Fruit fly (Drosophila melanogaster) whole organism, embryonic: ENCODE results near the gene HDAC4.

Source experiments
- BEAF-32 ChIP-seq: fragments of 200-800 bp; sonication (Bioruptor generic); optimal IDR thresholded peaks from 3 replicates; lab custom pipeline; 2017; ENCODE audit warnings: missing biosample characterization, missing genetic modification characterization, mild to moderate bottlenecking, moderate library complexity, missing genetic modification reagents
- Bdp1 ChIP-seq: fragments of 200-800 bp; sonication (Bioruptor generic); optimal IDR thresholded peaks from 3 replicates; lab custom pipeline; 2016; ENCODE audit warnings: missing biosample characterization, missing genetic modification characterization
- CG10321 ChIP-seq: fragments of 200-800 bp; sonication (Bioruptor generic); IDR thresholded peaks from 2 replicates; pipeline ENCODE4 v1.3.6; 2022; ENCODE audit warnings: missing biosample characterization, missing genetic modification characterization
- CG10431 ChIP-seq: fragments of 200-800 bp; sonication (Bioruptor generic); optimal IDR thresholded peaks from 3 replicates; lab custom pipeline; 2018; ENCODE audit warnings: missing biosample characterization, mild to moderate bottlenecking, missing genetic modification characterization
- CG12236 ChIP-seq: fragments of 200-800 bp; sonication (Bioruptor generic); optimal IDR thresholded peaks from 2 replicates; lab custom pipeline; 2016; ENCODE audit warnings: missing biosample characterization, missing genetic modification characterization
- CG13424 ChIP-seq: fragments of 200-800 bp; sonication (Bioruptor generic); optimal IDR thresholded peaks from 2 replicates; lab custom pipeline; 2019; ENCODE audit warnings: missing biosample characterization, mild to moderate bottlenecking, missing genetic modification characterization, moderate library complexity
- CG14441 ChIP-seq: fragments of 200-800 bp; sonication (Bioruptor generic); IDR thresholded peaks from 2 replicates; pipeline ENCODE4 v1.3.6; 2022; ENCODE audit warnings: missing biosample characterization, missing genetic modification characterization
- CG15269 ChIP-seq: fragments of 200-800 bp; sonication (Bioruptor generic); optimal IDR thresholded peaks from 2 replicates; lab custom pipeline; 2018; ENCODE audit warnings: missing biosample characterization, mild to moderate bottlenecking, missing genetic modification characterization, moderate library complexity
- CG1603 ChIP-seq: fragments of 200-800 bp; sonication (Bioruptor generic); optimal IDR thresholded peaks from 2 replicates; lab custom pipeline; 2019; ENCODE audit warnings: missing biosample characterization, mild to moderate bottlenecking, missing genetic modification characterization, moderate library complexity
- CG16815 ChIP-seq: fragments of 200-800 bp; sonication (Bioruptor generic); optimal IDR thresholded peaks from 3 replicates; lab custom pipeline; 2017; ENCODE audit warnings: missing biosample characterization, mild to moderate bottlenecking, missing genetic modification characterization
- CG17359 ChIP-seq: fragments of 200-800 bp; sonication (Bioruptor generic); optimal IDR thresholded peaks from 3 replicates; lab custom pipeline; 2018; ENCODE audit warnings: missing biosample characterization, mild to moderate bottlenecking, missing genetic modification characterization, moderate library complexity
- CG2712 ChIP-seq: fragments of 200-800 bp; optimal IDR thresholded peaks from 3 replicates; lab custom pipeline; 2019; ENCODE audit warnings: missing biosample characterization, mild to moderate bottlenecking, missing genetic modification characterization, moderate library complexity
- CG33213 ChIP-seq: fragments of 200-800 bp; sonication (Bioruptor generic); optimal IDR thresholded peaks from 3 replicates; lab custom pipeline; 2016; ENCODE audit warnings: missing biosample characterization, missing genetic modification characterization
- CG43689 ChIP-seq: fragments of 200-800 bp; sonication (Bioruptor generic); IDR thresholded peaks from 2 replicates; pipeline ENCODE4 v1.3.6; 2022; ENCODE audit warnings: missing biosample characterization, missing genetic modification characterization
- CG4424 ChIP-seq: fragments of 200-800 bp; sonication (Bioruptor generic); optimal IDR thresholded peaks from 3 replicates; lab custom pipeline; 2016; ENCODE audit warnings: missing biosample characterization, missing genetic modification characterization
- CG7357 ChIP-seq: fragments of 200-800 bp; sonication (Bioruptor generic); IDR thresholded peaks from 3 replicates; pipeline ENCODE4 v1.3.6; 2022; ENCODE audit warnings: missing biosample characterization, missing genetic modification characterization
- CG8290 ChIP-seq, 3 experiments: fragments of 200-800 bp; sonication (Bioruptor generic); optimal IDR thresholded peaks; 2 replicates each; lab custom pipeline; 2016 to 2019; ENCODE audit warnings: missing biosample characterization in 3 of 3, missing genetic modification characterization in 3 of 3, mild to moderate bottlenecking in 2 of 3, moderate library complexity in 1 of 3
- CoRest ChIP-seq: fragments of 200-800 bp; sonication (Bioruptor generic); optimal IDR thresholded peaks from 3 replicates; lab custom pipeline; 2018; ENCODE audit warnings: missing biosample characterization, mild to moderate bottlenecking, missing genetic modification characterization, moderate library complexity
- Dbx ChIP-seq: fragments of 200-800 bp; sonication (Bioruptor generic); IDR thresholded peaks from 3 replicates; pipeline ENCODE4 v1.3.6; 2022; ENCODE audit warnings: missing biosample characterization, missing genetic modification characterization
- Deaf1 ChIP-seq: fragments of 200-800 bp; optimal IDR thresholded peaks from 3 replicates; lab custom pipeline; 2019; ENCODE audit warnings: missing biosample characterization, mild to moderate bottlenecking, missing genetic modification characterization, moderate library complexity
- Dek ChIP-seq: fragments of 200-800 bp; sonication (Bioruptor generic); optimal IDR thresholded peaks from 3 replicates; lab custom pipeline; 2019; ENCODE audit warnings: missing biosample characterization, mild to moderate bottlenecking, missing genetic modification characterization, moderate library complexity
- Ets65A ChIP-seq: fragments of 200-800 bp; sonication (Bioruptor generic); peaks from one replicate; lab custom pipeline; 2016; ENCODE audit warnings: missing biosample characterization, missing genetic modification characterization
- HLH54F ChIP-seq: fragments of 200-800 bp; sonication (Bioruptor generic); optimal IDR thresholded peaks from 3 replicates; lab custom pipeline; 2016; ENCODE audit warnings: missing biosample characterization, missing genetic modification characterization
- Hand ChIP-seq: fragments of 200-800 bp; sonication (Bioruptor generic); optimal IDR thresholded peaks from 2 replicates; lab custom pipeline; 2017; ENCODE audit warnings: mild to moderate bottlenecking, missing biosample characterization, missing genetic modification reagents, missing genetic modification characterization
- Hsf ChIP-seq: fragments of 200-800 bp; sonication (Bioruptor generic); optimal IDR thresholded peaks from 3 replicates; lab custom pipeline; 2016; ENCODE audit warnings: missing biosample characterization, missing genetic modification characterization
- Jarid2 ChIP-seq: fragments of 200-800 bp; sonication (Bioruptor generic); optimal IDR thresholded peaks from 3 replicates; lab custom pipeline; 2017; ENCODE audit warnings: mild to moderate bottlenecking, missing biosample characterization, missing genetic modification reagents, missing genetic modification characterization
- MTF-1 ChIP-seq: fragments of 200-800 bp; sonication (Bioruptor generic); optimal IDR thresholded peaks from 2 replicates; lab custom pipeline; 2018; ENCODE audit warnings: missing biosample characterization, mild to moderate bottlenecking, missing genetic modification characterization, borderline replicate concordance
- Med ChIP-seq: fragments of 200-800 bp; sonication (Bioruptor generic); peaks from one replicate; lab custom pipeline; 2016; ENCODE audit warnings: missing biosample characterization, missing genetic modification characterization, mild to moderate bottlenecking, inconsistent platforms, moderate library complexity
- NFAT ChIP-seq: fragments of 200-800 bp; sonication (Bioruptor generic); IDR thresholded peaks from 2 replicates; pipeline ENCODE4 v1.3.6; 2022; ENCODE audit warnings: missing biosample characterization, missing genetic modification characterization
- Side ChIP-seq: fragments of 200-800 bp; sonication (Bioruptor generic); optimal IDR thresholded peaks from 2 replicates; lab custom pipeline; 2016; ENCODE audit warnings: missing biosample characterization, missing genetic modification characterization
- al ChIP-seq: fragments of 200-800 bp; sonication (Bioruptor generic); IDR thresholded peaks from 2 replicates; pipeline ENCODE4 v1.3.6; 2022; ENCODE audit warnings: missing biosample characterization, missing genetic modification characterization
- crol ChIP-seq: fragments of 200-800 bp; sonication (Bioruptor generic); IDR thresholded peaks from 2 replicates; pipeline ENCODE4 v1.3.6; 2022; ENCODE audit warnings: missing biosample characterization, missing genetic modification characterization
- en ChIP-seq: fragments of 200-800 bp; sonication (Bioruptor generic); optimal IDR thresholded peaks from 2 replicates; lab custom pipeline; 2016; ENCODE audit warnings: missing biosample characterization, missing genetic modification characterization
- ftz-f1 ChIP-seq: fragments of 200-800 bp; sonication (Bioruptor generic); optimal IDR thresholded peaks from 2 replicates; lab custom pipeline; 2016; ENCODE audit warnings: missing biosample characterization, missing genetic modification characterization
- ham ChIP-seq: fragments of 200-800 bp; sonication (Bioruptor generic); IDR thresholded peaks from 2 replicates; pipeline ENCODE4 v1.3.6; 2022; ENCODE audit warnings: missing biosample characterization, missing genetic modification characterization
- ind ChIP-seq: fragments of 200-800 bp; sonication (Bioruptor generic); optimal IDR thresholded peaks from 3 replicates; lab custom pipeline; 2016; ENCODE audit warnings: missing biosample characterization, missing genetic modification characterization
- luna ChIP-seq: fragments of 200-800 bp; sonication (Bioruptor generic); optimal IDR thresholded peaks from 2 replicates; lab custom pipeline; 2016; ENCODE audit warnings: missing biosample characterization, missing genetic modification characterization
- nerfin-1 ChIP-seq: fragments of 200-800 bp; sonication (Bioruptor generic); optimal IDR thresholded peaks from 3 replicates; lab custom pipeline; 2019; ENCODE audit warnings: missing biosample characterization, mild to moderate bottlenecking, missing genetic modification characterization, moderate library complexity
- nerfin-2 ChIP-seq: fragments of 200-800 bp; sonication (Bioruptor generic); IDR thresholded peaks from 2 replicates; pipeline ENCODE4 v1.3.6; 2022; ENCODE audit warnings: missing biosample characterization, missing genetic modification characterization; ENCODE audit not compliant: partially characterized antibody
- nmo ChIP-seq: fragments of 200-800 bp; sonication (Bioruptor generic); optimal IDR thresholded peaks from 2 replicates; lab custom pipeline; 2018; ENCODE audit warnings: missing biosample characterization, mild to moderate bottlenecking, missing genetic modification characterization, moderate library complexity
- nom ChIP-seq: fragments of 200-800 bp; sonication (Bioruptor generic); optimal IDR thresholded peaks from 2 replicates; lab custom pipeline; 2017; ENCODE audit warnings: missing biosample characterization, missing genetic modification characterization, mild to moderate bottlenecking, moderate library complexity, missing genetic modification reagents
- row ChIP-seq: fragments of 200-800 bp; sonication (Bioruptor generic); IDR thresholded peaks from 3 replicates; pipeline ENCODE4 v1.3.6; 2022; ENCODE audit warnings: missing biosample characterization, missing genetic modification characterization
- sim ChIP-seq: fragments of 200-800 bp; sonication (Bioruptor generic); IDR thresholded peaks from 2 replicates; pipeline ENCODE4 v1.3.6; 2022; ENCODE audit warnings: missing biosample characterization, missing genetic modification characterization
- so ChIP-seq: fragments of 200-800 bp; sonication (Bioruptor generic); IDR thresholded peaks from 3 replicates; pipeline ENCODE4 v1.3.6; 2022; ENCODE audit warnings: missing biosample characterization, missing genetic modification characterization
- ssp ChIP-seq: fragments of 200-800 bp; sonication (Bioruptor generic); IDR thresholded peaks from 2 replicates; pipeline ENCODE4 v1.3.6; 2022; ENCODE audit warnings: missing biosample characterization, missing genetic modification characterization
- stc ChIP-seq: fragments of 200-800 bp; sonication (Bioruptor generic); IDR thresholded peaks from 2 replicates; pipeline ENCODE4 v1.3.6; 2022; ENCODE audit warnings: missing biosample characterization, missing genetic modification characterization
- tna ChIP-seq: fragments of 200-800 bp; sonication (Bioruptor generic); IDR thresholded peaks from 2 replicates; pipeline ENCODE4 v1.3.6; 2022; ENCODE audit warnings: missing biosample characterization, missing genetic modification characterization; ENCODE audit not compliant: partially characterized antibody
- unpg ChIP-seq: fragments of 200-800 bp; sonication (Bioruptor generic); optimal IDR thresholded peaks from 3 replicates; lab custom pipeline; 2018; ENCODE audit warnings: missing biosample characterization, mild to moderate bottlenecking, missing genetic modification characterization, moderate library complexity
- vvl ChIP-seq: fragments of 200-800 bp; sonication (Bioruptor generic); IDR thresholded peaks from 2 replicates; pipeline ENCODE4 v1.3.6; 2022; ENCODE audit warnings: missing biosample characterization, missing genetic modification characterization
- zen ChIP-seq: fragments of 200-800 bp; sonication (Bioruptor generic); optimal IDR thresholded peaks from 3 replicates; lab custom pipeline; 2018; ENCODE audit warnings: missing biosample characterization, mild to moderate bottlenecking, missing genetic modification characterization, moderate library complexity

The HDAC4 gene

dm6 chrX:13329572-13330046 is 44.2 kb upstream of the HDAC4 start, which contains the start of gene Prx2:
Gene Prx2, plus strand, starts transcription at chrX:13329824.
- TF ChIP-seq Hand (GFP tag; lab: Kevin White, UChicago) (no peak), Ets65A (GFP tag; lab: Kevin White, UChicago) (peak; percentile 85), CG1603 (peak; percentile 39), NFAT (GFP tag; lab: Robert Waterston, UW) (peak; percentile 63; the same call in 1 of the 2 replicates), luna (GFP tag; lab: Kevin White, UChicago) (peak; percentile 18), Side (GFP tag; lab: Kevin White, UChicago) (no peak), zen (tag; lab: Kevin White, UChicago) (no peak), nmo (GFP tag; lab: Kevin White, UChicago) (peak; percentile 13), en (GFP tag; lab: Kevin White, UChicago) (no peak), CG16815 (GFP tag; lab: Kevin White, UChicago) (no peak), stc (GFP tag; lab: Robert Waterston, UW) (no peak), CG10431 (GFP tag; lab: Kevin White, UChicago) (no peak), ftz-f1 (GFP tag; lab: Kevin White, UChicago) (no peak), CG13424 (tag; lab: Kevin White, UChicago) (no peak), CG12236 (no peak), CoRest (peak; percentile 38), nom (GFP tag; lab: Kevin White, UChicago) (peak; percentile 73), CG8290 (GFP tag; optimal IDR thresholded peaks at IDR 0.05; lab: Kevin White, UChicago) (no peak), CG8290 (tag; optimal IDR thresholded peaks at IDR 0.05; lab: Kevin White, UChicago) (peak in 1 of 2 experiments; percentile 66), Jarid2 (GFP tag; lab: Kevin White, UChicago) (peak; percentile 60), Dek (peak; percentile 13), nerfin-1 (tag; lab: Kevin White, UChicago) (no peak), unpg (GFP tag; lab: Kevin White, UChicago) (no peak), Dbx (peak; percentile 74), CG2712 (peak; percentile 7), ind (no peak), CG15269 (no peak), Med (GFP tag; lab: Kevin White, UChicago) (peak; percentile 72), vvl (peak; percentile 42), CG14441 (GFP tag; lab: Robert Waterston, UW) (0 out of 2 replicates have a peak, but pooled peaks have one; percentile 15), crol (GFP tag; lab: Robert Waterston, UW) (no peak), HLH54F (GFP tag; lab: Kevin White, UChicago) (peak; percentile 6), CG33213 (GFP tag; lab: Kevin White, UChicago) (peak; percentile 22), tna (GFP tag; lab: Robert Waterston, UW) (peak; percentile 62), CG7357 (GFP tag; lab: Robert Waterston, UW) (no peak), BEAF-32 (GFP tag; lab: Kevin White, UChicago) (peak; percentile 80), sim (no peak), al (GFP tag; lab: Robert Waterston, UW) (0 out of 2 replicates have a peak, but pooled peaks have one; percentile 6), ssp (GFP tag; lab: Robert Waterston, UW) (0 out of 2 replicates have a peak, but pooled peaks have one; percentile 8), nerfin-2 (GFP tag; lab: Robert Waterston, UW) (peak; percentile 56; the same call in 1 of the 2 replicates), Bdp1 (GFP tag; lab: Kevin White, UChicago) (no peak), CG10321 (no peak), CG17359 (tag; lab: Kevin White, UChicago) (no peak), so (no peak), Deaf1 (tag; lab: Kevin White, UChicago) (peak; percentile 82), CG43689 (GFP tag; lab: Robert Waterston, UW) (no peak), ham (GFP tag; lab: Robert Waterston, UW) (no peak), CG4424 (GFP tag; lab: Kevin White, UChicago) (peak; percentile 5), MTF-1 (GFP tag; lab: Kevin White, UChicago) (peak; percentile 32), Hsf (GFP tag; lab: Kevin White, UChicago) (peak; percentile 15), row (peak; percentile 35; the same call in 1 of the 3 replicates)
